Worm (Caenorhabditis elegans): Measurements from ENCODE around the gene C31H1.1.

- TF ChIP-seq nhr-76 (tag; optimal IDR thresholded peaks at IDR 0.05), result no peak
- TF ChIP-seq lsy-2 (tag; optimal IDR thresholded peaks at IDR 0.05), result no peak
- TF ChIP-seq unc-62 (GFP tag; optimal IDR thresholded peaks at IDR 0.05), result no peak
- TF ChIP-seq pha-4 (tag; optimal IDR thresholded peaks at IDR 0.05), result no peak
- TF ChIP-seq blmp-1 (tag; optimal IDR thresholded peaks at IDR 0.05), result no peak
- no peak for TF ChIP-seq ceh-83 (GFP tag; optimal IDR thresholded peaks at IDR 0.05)
- no peak for TF ChIP-seq elt-1 (tag; optimal IDR thresholded peaks at IDR 0.05; ENCODE audit: borderline replicate concordance, insufficient read depth)
- TF ChIP-seq mls-2 (tag; optimal IDR thresholded peaks at IDR 0.05), result no peak
- TF ChIP-seq flh-1 (GFP tag; optimal IDR thresholded peaks at IDR 0.05), result no peak
- TF ChIP-seq unc-39 (tag; optimal IDR thresholded peaks at IDR 0.05), result no peak
- TF ChIP-seq nhr-28 (tag; optimal IDR thresholded peaks at IDR 0.05), result no peak
- TF ChIP-seq nhr-12 (tag; optimal IDR thresholded peaks at IDR 0.05), result no peak
These were observed 41.9 kb downstream of the C31H1.1 start, which contains the start of gene C06E7.2 for ce11 chrIV:5839178-5839577.
